Worm (Caenorhabditis elegans) whole organism, young adult: ENCODE data around the gene srh-60.

Experiments used
- B0019.2 ChIP-seq: fragments of 200-800 bp; sonication (Bioruptor generic); conservative IDR thresholded peaks from 2 replicates; pipeline ENCODE4 v1.3.6; 2022; ENCODE audit warnings: missing genetic modification reagents, missing genetic modification characterization, missing compliant biosample characterization
- C06A6.2 ChIP-seq: fragments of 200-800 bp; sonication (Bioruptor generic); conservative IDR thresholded peaks from 2 replicates; pipeline ENCODE4 v1.3.6; 2022; ENCODE audit warnings: missing genetic modification characterization, missing compliant biosample characterization
- D2030.7 ChIP-seq: fragments of 200-800 bp; sonication (Bioruptor generic); IDR thresholded peaks from 2 replicates; pipeline ENCODE4 v1.3.6; 2022; ENCODE audit warnings: missing genetic modification reagents, missing genetic modification characterization, missing compliant biosample characterization
- K12H6.12 ChIP-seq: fragments of 200-800 bp; sonication (Bioruptor generic); optimal IDR thresholded peaks from 2 replicates; lab custom pipeline; 2018; ENCODE audit warnings: mild to moderate bottlenecking, missing genetic modification characterization, missing compliant biosample characterization
- aptf-2 ChIP-seq: fragments of 200-800 bp; sonication (Bioruptor generic); conservative IDR thresholded peaks from 2 replicates; pipeline ENCODE4 v1.3.6; 2022; ENCODE audit warnings: missing genetic modification reagents, missing genetic modification characterization, missing compliant biosample characterization
- attf-6 ChIP-seq: fragments of 200-800 bp; sonication (Bioruptor generic); IDR thresholded peaks from 2 replicates; pipeline ENCODE4 v1.3.6; 2022; ENCODE audit warnings: missing genetic modification reagents, missing genetic modification characterization, missing compliant biosample characterization
- bed-1 ChIP-seq: fragments of 200-800 bp; sonication (Bioruptor generic); IDR thresholded peaks from 2 replicates; pipeline ENCODE4 v1.3.6; 2022; ENCODE audit warnings: missing genetic modification reagents, missing genetic modification characterization, missing compliant biosample characterization
- ceh-58 ChIP-seq: fragments of 200-800 bp; sonication (Bioruptor generic); IDR thresholded peaks from 2 replicates; pipeline ENCODE4 v1.3.6; 2022; ENCODE audit warnings: missing genetic modification characterization, missing compliant biosample characterization
- ceh-79 ChIP-seq: sonication (generic microtip); optimal IDR thresholded peaks from 2 replicates; lab custom pipeline; 2017; ENCODE audit warnings: mild to moderate bottlenecking, missing genetic modification characterization, missing compliant biosample characterization
- dpl-1 ChIP-seq: fragments of 150-350 bp; optimal IDR thresholded peaks from 2 replicates; lab custom pipeline; 2014; ENCODE audit warnings: missing biosample characterization, missing genetic modification reagents, missing genetic modification characterization
- efl-1 ChIP-seq: fragments of 150-350 bp; optimal IDR thresholded peaks from 2 replicates; lab custom pipeline; 2014; ENCODE audit warnings: missing biosample characterization, missing genetic modification reagents, missing genetic modification characterization
- egl-44 ChIP-seq: fragments of 200-800 bp; sonication (Bioruptor generic); IDR thresholded peaks from 2 replicates; pipeline ENCODE4 v1.3.6; 2022; ENCODE audit warnings: missing genetic modification reagents, missing genetic modification characterization, missing compliant biosample characterization
- egrh-3 ChIP-seq: fragments of 200-800 bp; sonication (Bioruptor generic); IDR thresholded peaks from 2 replicates; pipeline ENCODE4 v1.3.6; 2022; ENCODE audit warnings: missing genetic modification reagents, missing genetic modification characterization, missing compliant biosample characterization
- ekl-4 ChIP-seq: fragments of 200-800 bp; sonication (Bioruptor generic); IDR thresholded peaks from 2 replicates; pipeline ENCODE4 v1.3.6; 2022; ENCODE audit warnings: missing genetic modification reagents, missing genetic modification characterization, missing compliant biosample characterization
- gei-17 ChIP-seq: fragments of 200-800 bp; sonication (Bioruptor generic); optimal IDR thresholded peaks from 2 replicates; lab custom pipeline; 2018; ENCODE audit warnings: mild to moderate bottlenecking, missing genetic modification characterization, missing compliant biosample characterization
- hmg-20 ChIP-seq: fragments of 200-800 bp; sonication (Bioruptor generic); IDR thresholded peaks from 2 replicates; pipeline ENCODE4 v1.3.6; 2022; ENCODE audit warnings: missing genetic modification reagents, missing genetic modification characterization, missing compliant biosample characterization
- hrde-1 ChIP-seq: sonication (generic microtip); optimal IDR thresholded peaks from 2 replicates; lab custom pipeline; 2016; ENCODE audit warnings: missing genetic modification characterization, mild to moderate bottlenecking, missing compliant biosample characterization, moderate library complexity, missing genotype, missing genetic modification reagents, borderline replicate concordance
- let-526 ChIP-seq: fragments of 200-800 bp; sonication (Bioruptor generic); IDR thresholded peaks from 2 replicates; pipeline ENCODE4 v1.3.6; 2022; ENCODE audit warnings: missing genetic modification reagents, missing genetic modification characterization, missing compliant biosample characterization
- lin-35 ChIP-seq, 3 experiments: fragments of 150-350 bp in 2 of 3; sonication (generic microtip) in 1 of 3; optimal IDR thresholded peaks; 2 replicates each; lab custom pipeline; 2014 to 2018; ENCODE audit warnings: missing biosample characterization in 3 of 3, missing genetic modification characterization in 3 of 3, missing genetic modification reagents in 3 of 3
- lin-40 ChIP-seq: sonication (generic microtip); optimal IDR thresholded peaks from 2 replicates; lab custom pipeline; 2016; ENCODE audit warnings: missing genetic modification characterization, mild to moderate bottlenecking, missing compliant biosample characterization, missing genotype, missing genetic modification reagents
- lin-54 ChIP-seq: fragments of 200-800 bp; sonication (Bioruptor generic); optimal IDR thresholded peaks from 2 replicates; lab custom pipeline; 2018; ENCODE audit warnings: mild to moderate bottlenecking, missing genetic modification characterization, missing compliant biosample characterization
- lsl-1 ChIP-seq: fragments of 200-800 bp; sonication (Bioruptor generic); optimal IDR thresholded peaks from 2 replicates; lab custom pipeline; 2018; ENCODE audit warnings: mild to moderate bottlenecking, missing genetic modification characterization, moderate library complexity, missing compliant biosample characterization
- lsy-27 ChIP-seq: sonication (generic microtip); optimal IDR thresholded peaks from 2 replicates; lab custom pipeline; 2017; ENCODE audit warnings: missing genetic modification characterization, mild to moderate bottlenecking, missing compliant biosample characterization, antibody characterized with exemption, missing genotype, borderline replicate concordance; ENCODE audit not compliant: insufficient read depth
- madf-6 ChIP-seq: fragments of 200-800 bp; sonication (Bioruptor generic); IDR thresholded peaks from 2 replicates; pipeline ENCODE4 v1.3.6; 2022; ENCODE audit warnings: missing genetic modification reagents, missing genetic modification characterization, missing compliant biosample characterization
- madf-8 ChIP-seq: fragments of 200-800 bp; sonication (Bioruptor generic); conservative IDR thresholded peaks from 2 replicates; pipeline ENCODE4 v1.3.6; 2022; ENCODE audit warnings: missing genetic modification reagents, missing genetic modification characterization, missing compliant biosample characterization
- nfya-2 ChIP-seq: fragments of 200-800 bp; sonication (Bioruptor generic); IDR thresholded peaks from 2 replicates; pipeline ENCODE4 v1.3.6; 2022; ENCODE audit warnings: missing genetic modification reagents, missing genetic modification characterization, missing compliant biosample characterization
- nfyb-1 ChIP-seq: fragments of 200-800 bp; sonication (Bioruptor generic); IDR thresholded peaks from 2 replicates; pipeline ENCODE4 v1.3.6; 2022; ENCODE audit warnings: missing genetic modification reagents, missing genetic modification characterization, missing compliant biosample characterization
- nhr-120 ChIP-seq: fragments of 200-800 bp; sonication (Bioruptor generic); IDR thresholded peaks from 2 replicates; pipeline ENCODE4 v1.3.6; 2022; ENCODE audit warnings: missing genetic modification characterization, missing compliant biosample characterization
- nhr-179 ChIP-seq: sonication (generic microtip); optimal IDR thresholded peaks from 2 replicates; lab custom pipeline; 2016; ENCODE audit warnings: mild to moderate bottlenecking, missing genetic modification characterization, missing compliant biosample characterization
- nhr-27 ChIP-seq: fragments of 200-800 bp; sonication (Bioruptor generic); optimal IDR thresholded peaks from 2 replicates; lab custom pipeline; 2018; ENCODE audit warnings: mild to moderate bottlenecking, missing genetic modification characterization, moderate library complexity, missing compliant biosample characterization
- nhr-80 ChIP-seq: sonication (generic microtip); optimal IDR thresholded peaks from 2 replicates; lab custom pipeline; 2016; ENCODE audit warnings: missing genetic modification characterization, missing compliant biosample characterization
- pbrm-1 ChIP-seq: fragments of 200-800 bp; sonication (Bioruptor generic); IDR thresholded peaks from 2 replicates; pipeline ENCODE4 v1.3.6; 2022; ENCODE audit warnings: missing genetic modification reagents, missing genetic modification characterization, missing compliant biosample characterization
- pha-4 ChIP-seq: fragments of 150-350 bp; sonication (generic microtip); optimal IDR thresholded peaks from 2 replicates; lab custom pipeline; 2014; ENCODE audit warnings: missing biosample characterization, missing genetic modification reagents, missing genetic modification characterization
- rcor-1 ChIP-seq: fragments of 200-800 bp; sonication (Bioruptor generic); IDR thresholded peaks from 2 replicates; pipeline ENCODE4 v1.3.6; 2022; ENCODE audit warnings: missing genetic modification reagents, missing genetic modification characterization, missing compliant biosample characterization
- sdz-38 ChIP-seq: sonication (generic microtip); optimal IDR thresholded peaks from 2 replicates; lab custom pipeline; 2016; ENCODE audit warnings: missing genotype, missing genetic modification characterization, missing compliant biosample characterization
- snpc-3.4 ChIP-seq: sonication (generic microtip); optimal IDR thresholded peaks from 2 replicates; lab custom pipeline; 2017; ENCODE audit warnings: missing genetic modification characterization, mild to moderate bottlenecking, missing compliant biosample characterization, antibody characterized with exemption, moderate library complexity, missing genotype, missing genetic modification reagents
- unc-130 ChIP-seq: sonication (generic microtip); optimal IDR thresholded peaks from 2 replicates; lab custom pipeline; 2016; ENCODE audit warnings: missing genetic modification reagents, missing genetic modification characterization, missing compliant biosample characterization
- ztf-26 ChIP-seq: sonication (generic microtip); optimal IDR thresholded peaks from 2 replicates; lab custom pipeline; 2017; ENCODE audit warnings: missing genetic modification characterization, missing compliant biosample characterization
- ztf-28 ChIP-seq: fragments of 200-800 bp; sonication (Bioruptor generic); IDR thresholded peaks from 2 replicates; pipeline ENCODE4 v1.3.6; 2022; ENCODE audit warnings: missing genetic modification reagents, missing genetic modification characterization, missing compliant biosample characterization

The srh-60 gene

DNA sequence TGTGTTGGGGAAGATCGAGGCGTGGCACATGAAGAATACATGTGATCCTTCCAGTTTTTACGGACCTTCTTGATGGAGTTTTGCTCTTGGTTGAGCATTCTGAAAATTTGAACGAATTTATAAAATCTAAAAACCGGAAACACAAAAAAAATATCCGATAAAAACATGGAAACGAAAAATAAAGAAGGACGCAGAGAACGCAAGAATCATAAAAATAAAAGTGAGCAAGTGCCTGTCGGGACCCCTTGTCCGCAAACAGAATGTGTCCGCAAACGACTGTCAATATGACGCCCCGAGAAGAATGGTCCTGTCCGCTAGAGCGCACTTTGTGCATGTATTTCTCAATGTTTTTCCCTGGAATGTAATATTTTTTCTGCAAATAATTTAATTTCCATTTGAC lies 26.3 kb downstream of the srh-60 start, which contains the start of gene Y49F6A.5:
Gene Y49F6A.5, minus strand, starts transcription at position 101 of the 400 bp plus-strand sequence.
- TF ChIP-seq ztf-26 (tag; lab: Kevin White, UChicago) (no peak), sdz-38 (no peak), efl-1 (GFP tag; lab: Kevin White, UChicago) (peak; percentile 15), lsy-27 (no peak), pbrm-1 (GFP tag; lab: Robert Waterston, UW) (no peak)

DNA sequence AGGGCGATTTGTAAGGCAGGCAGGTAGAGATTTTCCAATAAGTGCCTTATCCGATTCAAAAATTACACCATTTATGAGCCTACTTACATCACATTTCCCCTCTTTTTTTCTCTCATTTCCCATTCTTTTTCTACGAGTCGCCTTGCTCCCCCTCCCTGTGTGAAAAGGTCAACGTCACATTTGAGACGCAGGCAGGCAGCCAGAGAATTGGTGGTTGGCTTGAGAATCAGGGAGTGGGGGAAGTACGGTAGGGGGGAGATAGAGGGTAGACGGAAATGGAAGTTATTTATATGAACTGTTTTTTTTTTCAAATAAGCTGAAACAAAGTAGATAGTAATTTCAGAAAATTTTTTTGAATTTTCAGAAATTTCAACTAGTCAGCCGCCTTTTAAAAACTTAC lies 33.1 kb downstream of the srh-60 start:
- TF ChIP-seq nfyb-1 (GFP tag; lab: Robert Waterston, UW) (peak; percentile 78), attf-6 (GFP tag; lab: Robert Waterston, UW) (no peak)

DNA sequence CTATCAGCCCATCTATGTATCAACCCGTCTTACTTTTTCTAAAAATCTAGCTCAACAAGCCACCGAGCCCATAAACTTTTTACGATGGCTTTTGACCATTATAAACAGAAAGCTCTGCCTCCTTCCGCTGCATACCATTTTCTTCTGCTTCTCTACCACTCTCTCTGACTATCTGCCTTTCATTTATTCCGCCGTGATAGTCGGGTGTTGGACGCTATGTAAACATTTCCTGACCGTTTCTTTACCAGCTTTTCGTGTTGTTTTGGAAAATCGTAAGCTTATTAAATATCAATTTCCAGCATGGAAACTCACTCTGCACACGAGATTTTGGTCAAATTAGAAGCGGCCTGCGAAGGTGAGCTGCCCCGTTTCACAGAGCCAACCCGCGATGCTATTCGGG lies 34.0 kb downstream of the srh-60 start, which contains the start of gene F40E12.1:
Gene F40E12.1, plus strand, starts transcription at position 301 of the 400 bp plus-strand sequence.
- TF ChIP-seq rcor-1 (GFP tag; lab: Robert Waterston, UW) (no peak), nfya-2 (no peak), let-526 (GFP tag; lab: Robert Waterston, UW) (no peak), gei-17 (no peak), D2030.7 (GFP tag; lab: Robert Waterston, UW) (no peak), C06A6.2 (GFP tag; lab: Robert Waterston, UW) (no peak), lin-35 (GFP tag; optimal IDR thresholded peaks at IDR 0.05; lab: Kevin White, UChicago) (no peak)
- TF ChIP-seq, all 124 proteins: peak for 0

DNA sequence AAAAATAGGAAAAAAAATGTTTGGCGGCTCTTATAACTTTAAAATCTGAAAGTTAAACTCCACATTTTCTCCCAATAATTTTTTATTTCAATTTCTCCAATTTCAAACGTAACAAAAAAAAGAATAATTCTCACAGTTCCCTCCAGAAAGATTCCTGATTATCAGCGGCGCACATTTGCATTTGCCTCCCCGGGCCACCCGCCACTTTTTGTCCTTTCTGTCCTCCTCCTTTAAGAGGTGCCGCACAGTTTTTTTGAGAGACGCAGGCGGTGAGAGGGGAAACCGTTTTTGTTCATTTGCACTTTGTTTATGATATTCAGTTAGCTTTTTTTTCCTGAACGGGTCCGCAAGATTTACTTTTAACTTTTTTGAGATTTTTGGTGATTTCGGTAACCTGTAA lies 37.4 kb downstream of the srh-60 start:
- TF ChIP-seq efl-1 (GFP tag; lab: Kevin White, UChicago) (peak; percentile 66), madf-8 (GFP tag; lab: Robert Waterston, UW) (0 out of 2 replicates have a peak, but pooled peaks have one; percentile 20), nhr-179 (tag; lab: Kevin White, UChicago) (no peak), madf-6 (GFP tag; lab: Robert Waterston, UW) (peak; percentile 36; the same call in 1 of the 2 replicates), K12H6.12 (no peak), dpl-1 (GFP tag; lab: Kevin White, UChicago) (peak; percentile 24), aptf-2 (GFP tag; lab: Robert Waterston, UW) (peak; percentile 56; the same call in 1 of the 2 replicates)
- TF ChIP-seq, all 124 proteins: peak for 5

DNA sequence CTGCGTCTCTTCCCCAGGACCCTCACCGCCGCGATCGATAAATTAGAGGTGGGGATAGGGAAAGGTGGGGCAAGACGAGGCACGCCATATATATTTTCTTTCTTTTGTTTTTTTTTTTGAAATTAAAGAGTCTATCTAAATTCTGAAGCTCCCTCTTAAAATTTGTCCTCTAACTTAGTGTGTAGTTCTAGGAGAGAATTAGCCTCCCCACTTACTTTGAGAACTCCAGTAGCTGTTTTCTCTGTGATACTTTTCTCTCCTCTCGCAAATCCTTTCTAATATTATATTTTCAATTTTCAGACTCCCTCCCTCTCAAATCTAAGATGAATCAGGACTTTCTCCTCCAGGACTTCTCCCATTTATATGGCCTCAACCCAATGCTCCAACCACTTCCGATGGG lies 38.5 kb downstream of the srh-60 start, which contains the start of gene M151.7:
Gene M151.7, plus strand, starts transcription at position 301 of the 400 bp plus-strand sequence.
- no peak for TF ChIP-seq gei-17
- TF ChIP-seq pha-4 = no peak
- no peak for TF ChIP-seq bed-1 (GFP tag; lab: Robert Waterston, UW)
- TF ChIP-seq ekl-4 = no peak
- TF ChIP-seq unc-130 (GFP tag; lab: Kevin White, UChicago) = no peak
- TF ChIP-seq egl-44 (GFP tag; lab: Robert Waterston, UW) = no peak
- no peak for TF ChIP-seq sdz-38
- no peak for TF ChIP-seq ceh-58 (GFP tag; lab: Robert Waterston, UW)
- TF ChIP-seq B0019.2 (GFP tag; lab: Robert Waterston, UW) = no peak
- no peak for TF ChIP-seq hrde-1 (tag; lab: Kevin White, UChicago)
- no peak for TF ChIP-seq lin-54 (GFP tag; lab: Kevin White, UChicago)
- TF ChIP-seq pbrm-1 (GFP tag; lab: Robert Waterston, UW) = no peak

DNA sequence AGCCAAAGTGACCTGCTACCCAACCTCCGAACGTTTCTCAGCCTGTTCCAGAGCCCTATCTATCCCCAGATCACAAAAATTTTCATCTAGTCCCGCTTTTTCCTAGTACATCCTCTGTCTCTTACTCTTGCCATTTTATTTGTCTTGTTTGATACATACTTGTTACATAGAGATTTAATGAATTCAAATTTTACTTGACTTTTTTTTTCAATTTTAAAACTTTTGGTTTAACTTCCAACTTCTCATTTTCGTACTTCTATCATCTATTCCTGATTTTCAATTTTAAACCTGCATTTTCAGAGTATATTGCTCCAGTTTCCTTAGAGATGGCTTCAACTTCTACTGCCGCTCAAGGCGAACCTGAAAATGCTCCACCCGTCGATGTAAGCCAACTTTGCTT lies 43.4 kb downstream of the srh-60 start, which contains the start of gene M151.3:
Gene M151.3, plus strand, starts transcription at position 301 of the 400 bp plus-strand sequence.
- TF ChIP-seq ztf-28 (GFP tag; lab: Robert Waterston, UW) = no peak
- TF ChIP-seq ceh-79 (tag; lab: Kevin White, UChicago) = no peak
- no peak for TF ChIP-seq lsl-1 (GFP tag; lab: Kevin White, UChicago)
- no peak for TF ChIP-seq nhr-120 (GFP tag; lab: Robert Waterston, UW)
- TF ChIP-seq nhr-27 = no peak
- no peak for TF ChIP-seq nhr-179 (tag; lab: Kevin White, UChicago)
- no peak for TF ChIP-seq hmg-20 (GFP tag; lab: Robert Waterston, UW)
- TF ChIP-seq aptf-2 (GFP tag; lab: Robert Waterston, UW) = no peak
- TF ChIP-seq D2030.7 (GFP tag; lab: Robert Waterston, UW) = no peak
- no peak for TF ChIP-seq nhr-80 (tag; lab: Kevin White, UChicago)
- no peak for TF ChIP-seq K12H6.12
- no peak for TF ChIP-seq lin-40 (tag; lab: Kevin White, UChicago)
- no peak for TF ChIP-seq egrh-3 (GFP tag; lab: Robert Waterston, UW)
- TF ChIP-seq efl-1 (GFP tag; lab: Kevin White, UChicago) = no peak
- no peak for TF ChIP-seq lin-35 (GFP tag; optimal IDR thresholded peaks at IDR 0.05; lab: Kevin White, UChicago)
- TF ChIP-seq snpc-3.4 = no peak
- TF ChIP-seq ceh-58 (GFP tag; lab: Robert Waterston, UW) = no peak
